Worm (Caenorhabditis elegans): Measurements from ENCODE around the gene nep-12.

The nep-12 gene

DNA sequence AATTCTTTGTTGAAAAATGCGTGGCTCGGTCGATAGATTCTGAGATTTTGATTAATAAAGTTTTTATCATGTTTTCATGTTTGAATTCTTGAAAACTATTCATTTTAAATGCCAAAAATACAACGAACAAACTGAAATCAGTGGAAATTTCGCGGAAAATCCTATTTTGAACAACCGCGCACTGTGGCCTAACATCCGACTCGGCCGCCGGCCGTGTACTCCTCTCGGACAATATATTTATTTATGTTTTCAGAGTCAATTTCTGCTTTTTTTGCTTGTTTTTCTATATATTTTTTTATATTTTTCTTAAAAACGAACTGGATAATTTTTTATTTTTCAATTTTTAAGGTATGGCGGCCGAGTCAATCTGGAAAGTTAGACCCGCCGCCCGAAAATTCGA lies 6.9 kb upstream of the nep-12 start, which contains the start of gene F26G1.1 (continued):
- TF ChIP-seq ceh-28 (tag; optimal IDR thresholded peaks at IDR 0.05) (no peak), mxl-2 (GFP tag; conservative IDR thresholded peaks at IDR 0.05) (no peak), zip-2 (tag; optimal IDR thresholded peaks at IDR 0.05) (no peak), zfp-2 (tag; optimal IDR thresholded peaks at IDR 0.05) (no peak), ctbp-1 (GFP tag; IDR thresholded peaks at IDR 0.05) (no peak)

- TF ChIP-seq dmd-9 (GFP tag; IDR thresholded peaks at IDR 0.05) (no peak), Y48G9A.11 (GFP tag; IDR thresholded peaks at IDR 0.05) (peak; percentile 87), T20F7.1 (GFP tag; optimal IDR thresholded peaks at IDR 0.05) (peak; percentile 79), dve-1 (tag; optimal IDR thresholded peaks at IDR 0.05; ENCODE audit: insufficient read depth) (no peak), unc-62 (GFP tag; optimal IDR thresholded peaks at IDR 0.05 in 1 of 2) (no peak), unc-62 (tag; optimal IDR thresholded peaks at IDR 0.05) (no peak), spr-1 (tag; optimal IDR thresholded peaks at IDR 0.05) (peak; percentile 88), duxl-1 (tag; optimal IDR thresholded peaks at IDR 0.05; ENCODE audit: poor library complexity) (no peak), spr-3 (GFP tag; optimal IDR thresholded peaks at IDR 0.05) (peak; percentile 91)
These were observed 6.4 kb upstream of the nep-12 start for ce11 chrII:4790687-4791086.

ce11 chrII:4789835-4790343 lies 5.6 kb upstream of the nep-12 start, which contains the start of gene F26G1.15:
F26G1.15 (plus strand) TSS chrII:4790293.
- no peak for TF ChIP-seq nhr-76 (tag; optimal IDR thresholded peaks at IDR 0.05)
- no peak for TF ChIP-seq ceh-28 (tag; optimal IDR thresholded peaks at IDR 0.05)
- TF ChIP-seq dve-1 (tag; optimal IDR thresholded peaks at IDR 0.05; ENCODE audit: insufficient read depth), result no peak
- TF ChIP-seq unc-62 (GFP tag; optimal IDR thresholded peaks at IDR 0.05 in 1 of 2), result peak in 1 of 2 experiments; percentile 94
- TF ChIP-seq unc-62 (tag; optimal IDR thresholded peaks at IDR 0.05), result no peak
- peak; percentile 35 for TF ChIP-seq aha-1 (tag)
- TF ChIP-seq D1046.2 (GFP tag; IDR thresholded peaks at IDR 0.05), result no peak

DNA sequence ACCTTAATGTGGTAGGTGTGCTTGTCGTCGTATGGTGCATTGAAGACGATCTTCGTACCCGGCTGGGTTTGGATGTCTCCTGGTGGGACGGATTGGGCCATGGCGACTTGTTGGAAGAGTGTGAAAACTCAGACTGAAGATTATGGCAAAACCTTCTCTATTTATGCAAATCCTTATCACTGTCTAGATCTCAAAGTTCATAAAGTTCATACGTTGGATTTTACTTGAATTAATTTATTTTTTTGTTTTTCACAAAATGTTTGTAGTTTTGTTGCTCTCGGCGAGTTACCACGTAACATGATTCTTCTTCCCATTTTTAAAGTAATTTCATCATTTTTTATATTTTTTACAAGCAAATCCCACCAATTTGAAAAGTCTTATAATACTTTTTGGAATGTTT lies 1.8 kb upstream of the nep-12 start, which contains the start of gene msp-3:
msp-3 (minus strand) TSS at position 101 of the 400 bp plus-strand sequence.
- no peak for TF ChIP-seq hmg-1.1 (GFP tag; IDR thresholded peaks at IDR 0.05)
- no peak for TF ChIP-seq zag-1 (tag; optimal IDR thresholded peaks at IDR 0.05)
- TF ChIP-seq hlh-11 (tag; optimal IDR thresholded peaks at IDR 0.05), result no peak
- no peak for TF ChIP-seq fkh-10 (GFP tag; optimal IDR thresholded peaks at IDR 0.05)
- no peak for TF ChIP-seq ceh-20 (GFP tag; IDR thresholded peaks at IDR 0.05)

DNA sequence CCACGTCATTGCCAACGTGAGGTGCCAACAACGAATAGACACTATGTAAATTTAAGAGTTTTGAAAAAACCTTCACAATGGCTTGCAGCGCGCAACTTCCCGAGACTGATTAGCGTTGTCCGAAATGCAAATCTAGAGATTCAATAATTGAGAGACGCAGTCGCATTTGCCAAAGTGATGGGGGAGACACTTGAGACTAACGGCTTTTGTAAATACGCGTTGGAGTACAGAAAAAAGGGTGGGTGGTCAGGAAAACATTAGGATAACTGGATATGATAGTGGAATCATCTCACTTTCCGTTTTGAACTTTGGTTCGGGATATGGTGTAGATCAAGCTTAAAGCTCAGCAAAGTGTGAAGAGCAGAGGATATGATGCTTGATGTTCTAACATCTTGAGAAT lies 4.6 kb downstream of the nep-12 start:
- TF ChIP-seq T26A8.4 (GFP tag; IDR thresholded peaks at IDR 0.05) (no peak), mep-1 (tag; optimal IDR thresholded peaks at IDR 0.05) (no peak), dmd-9 (GFP tag; IDR thresholded peaks at IDR 0.05) (no peak), mxl-2 (GFP tag; conservative IDR thresholded peaks at IDR 0.05) (no peak), zip-11 (GFP tag; IDR thresholded peaks at IDR 0.05) (no peak), ztf-11 (tag; optimal IDR thresholded peaks at IDR 0.05) (no peak)

DNA sequence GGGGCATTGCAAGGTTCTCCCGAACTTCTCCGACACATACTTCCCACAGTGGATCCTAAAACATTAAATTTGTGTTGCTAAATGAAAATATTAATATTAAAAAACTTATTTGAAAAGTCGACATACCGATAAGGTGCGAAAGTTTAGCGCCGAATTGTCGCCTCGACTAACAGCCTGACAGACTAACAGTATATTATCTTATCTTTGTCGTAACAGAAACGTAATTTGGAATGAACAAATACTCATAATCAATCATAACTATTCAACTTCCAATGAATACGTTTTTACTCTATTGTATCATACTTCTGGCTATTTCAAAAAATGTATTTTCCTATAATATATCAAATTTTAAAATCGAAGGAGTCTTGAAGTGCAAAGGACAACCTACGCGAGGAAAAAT lies 7.4 kb downstream of the nep-12 start, which contains the start of gene F26G1.11:
F26G1.11 (plus strand) TSS at position 205 of the 400 bp plus-strand sequence.
- TF ChIP-seq daf-16 (GFP tag; optimal IDR thresholded peaks at IDR 0.05) (no peak), daf-16 (tag; optimal IDR thresholded peaks at IDR 0.05) (peak; percentile 73), cey-2 (tag; optimal IDR thresholded peaks at IDR 0.05; ENCODE audit: borderline replicate concordance, insufficient read depth) (no peak), nhr-76 (tag; optimal IDR thresholded peaks at IDR 0.05) (no peak), daf-8 (GFP tag; IDR thresholded peaks at IDR 0.05) (no peak), zip-11 (GFP tag; IDR thresholded peaks at IDR 0.05) (no peak), dve-1 (tag; optimal IDR thresholded peaks at IDR 0.05; ENCODE audit: insufficient read depth) (peak; percentile 62), hlh-11 (tag; optimal IDR thresholded peaks at IDR 0.05) (peak; percentile 42), pqm-1 (tag; optimal IDR thresholded peaks at IDR 0.05) (peak; percentile 86), egl-43 (GFP tag; IDR thresholded peaks at IDR 0.05) (no peak), zfp-3 (GFP tag; conservative IDR thresholded peaks at IDR 0.05) (no peak)
